Worm (Caenorhabditis elegans): Measurements from ENCODE around the gene lys-10.

- TF ChIP-seq lin-32 (GFP tag; optimal IDR thresholded peaks at IDR 0.05): no peak
- no peak for TF ChIP-seq nhr-12 (tag; optimal IDR thresholded peaks at IDR 0.05)
- TF ChIP-seq blmp-1 (tag; optimal IDR thresholded peaks at IDR 0.05): no peak
- TF ChIP-seq pha-4 (tag; optimal IDR thresholded peaks at IDR 0.05): no peak
- TF ChIP-seq elt-1 (tag; optimal IDR thresholded peaks at IDR 0.05; ENCODE audit: borderline replicate concordance, insufficient read depth): no peak
- no peak for TF ChIP-seq ztf-11 (tag; optimal IDR thresholded peaks at IDR 0.05)
- no peak for TF ChIP-seq unc-62 (GFP tag; optimal IDR thresholded peaks at IDR 0.05)
- TF ChIP-seq M03D4.4 (tag; optimal IDR thresholded peaks at IDR 0.05): no peak
- TF ChIP-seq nhr-237 (tag; optimal IDR thresholded peaks at IDR 0.05): no peak
These were observed 25.2 kb upstream of the lys-10 start for ce11 chrIV:8307408-8307807.

All from whole organism, mixed stage, embryonic.